Worm (Caenorhabditis elegans) whole organism, early embryonic: ENCODE measurements around the gene srh-70.

ENCODE experiments used
- B0310.2 ChIP-seq: sonication (generic microtip); optimal IDR thresholded peaks from 2 replicates; lab custom pipeline; 2016; ENCODE audit warnings: mild to moderate bottlenecking, missing genetic modification characterization, missing compliant biosample characterization
- aly-1 ChIP-seq: sonication (generic microtip); optimal IDR thresholded peaks from 2 replicates; lab custom pipeline; 2016; ENCODE audit warnings: missing genetic modification characterization, missing compliant biosample characterization
- ama-1 ChIP-seq: fragments of 150-350 bp; optimal IDR thresholded peaks from 2 replicates; lab custom pipeline; 2014
- ets-7 ChIP-seq: sonication (generic microtip); optimal IDR thresholded peaks from 2 replicates; lab custom pipeline; 2016; ENCODE audit warnings: missing genotype, missing genetic modification characterization, missing compliant biosample characterization
- flt-1 ChIP-seq: fragments of 200-800 bp; sonication (Bioruptor generic); IDR thresholded peaks from 2 replicates; pipeline ENCODE4 v1.3.6; 2022; ENCODE audit warnings: missing genetic modification characterization, missing compliant biosample characterization
- hmbx-1 ChIP-seq: sonication (generic microtip); optimal IDR thresholded peaks from 2 replicates; lab custom pipeline; 2016; ENCODE audit warnings: mild to moderate bottlenecking, missing genetic modification characterization, missing compliant biosample characterization
- hmg-4 ChIP-seq: fragments of 200-800 bp; sonication (Bioruptor generic); optimal IDR thresholded peaks from 2 replicates; lab custom pipeline; 2018; ENCODE audit warnings: mild to moderate bottlenecking, missing genetic modification characterization, missing compliant biosample characterization
- scrt-1 ChIP-seq: fragments of 200-800 bp; sonication (Bioruptor generic); IDR thresholded peaks from 2 replicates; pipeline ENCODE4 v1.3.6; 2022; ENCODE audit warnings: missing genetic modification characterization, missing compliant biosample characterization
- sea-1 ChIP-seq: fragments of 200-800 bp; sonication (Bioruptor generic); conservative IDR thresholded peaks from 2 replicates; pipeline ENCODE4 v1.3.6; 2022; ENCODE audit warnings: missing genetic modification characterization, missing compliant biosample characterization
- tbx-37 ChIP-seq: fragments of 200-800 bp; sonication (Bioruptor generic); conservative IDR thresholded peaks from 2 replicates; pipeline ENCODE4 v1.3.6; 2022; ENCODE audit warnings: missing genetic modification reagents, missing genetic modification characterization, missing compliant biosample characterization

DNA sequence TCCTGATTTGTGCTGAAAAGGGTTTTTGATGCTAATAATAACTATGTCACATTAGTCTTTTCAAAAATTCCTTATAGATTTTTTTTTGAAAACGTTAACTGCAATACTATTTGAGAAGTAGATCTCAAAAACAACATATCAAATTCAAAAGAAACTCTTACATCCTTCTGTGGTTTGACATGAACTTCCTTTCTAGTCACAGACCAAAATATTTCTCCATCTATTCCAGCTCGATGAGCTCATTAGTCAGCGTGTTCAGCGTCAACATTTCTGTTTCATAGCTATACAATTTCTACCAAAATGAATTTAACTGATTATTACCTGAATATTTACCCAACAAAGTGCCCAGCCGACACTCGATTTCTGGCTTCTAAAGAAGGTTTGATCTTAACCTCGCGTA is 10.0 kb downstream of the srh-70 start, which contains the start of gene srh-67:
- TF ChIP-seq hmbx-1 (tag; lab: Kevin White, UChicago) (no peak), flt-1 (GFP tag; lab: Robert Waterston, UW) (no peak), sea-1 (GFP tag; lab: Robert Waterston, UW) (no peak), aly-1 (no peak), ama-1 (no peak), tbx-37 (GFP tag; lab: Robert Waterston, UW) (no peak), hmg-4 (no peak), ets-7 (tag; lab: Kevin White, UChicago) (no peak), scrt-1 (GFP tag; lab: Robert Waterston, UW) (no peak), B0310.2 (tag; lab: Kevin White, UChicago) (no peak)
